Worm (Caenorhabditis elegans) whole organism, young adult: ENCODE measurements around the gene W01B6.3.

ENCODE experiments used
- T26A5.8 ChIP-seq: sonication (generic microtip); optimal IDR thresholded peaks from 2 replicates; lab custom pipeline; 2016; ENCODE audit warnings: missing genetic modification characterization, missing compliant biosample characterization
- akir-1 ChIP-seq: fragments of 200-800 bp; sonication (Bioruptor generic); optimal IDR thresholded peaks from 2 replicates; lab custom pipeline; 2018; ENCODE audit warnings: mild to moderate bottlenecking, missing genetic modification characterization, moderate library complexity, missing compliant biosample characterization
- aptf-3 ChIP-seq: fragments of 200-800 bp; sonication (Bioruptor generic); IDR thresholded peaks from 2 replicates; pipeline ENCODE4 v1.3.6; 2022; ENCODE audit warnings: missing genetic modification characterization, missing compliant biosample characterization
- die-1 ChIP-seq: sonication (generic microtip); optimal IDR thresholded peaks from 2 replicates; lab custom pipeline; 2016; ENCODE audit warnings: missing genotype, mild to moderate bottlenecking, missing genetic modification characterization, missing compliant biosample characterization
- hrde-1 ChIP-seq: sonication (generic microtip); optimal IDR thresholded peaks from 2 replicates; lab custom pipeline; 2016; ENCODE audit warnings: missing genetic modification characterization, mild to moderate bottlenecking, missing compliant biosample characterization, moderate library complexity, missing genotype, missing genetic modification reagents, borderline replicate concordance
- let-526 ChIP-seq: fragments of 200-800 bp; sonication (Bioruptor generic); IDR thresholded peaks from 2 replicates; pipeline ENCODE4 v1.3.6; 2022; ENCODE audit warnings: missing genetic modification reagents, missing genetic modification characterization, missing compliant biosample characterization
- lin-35 ChIP-seq, 3 experiments: fragments of 150-350 bp in 2 of 3; sonication (generic microtip) in 1 of 3; optimal IDR thresholded peaks; 2 replicates each; lab custom pipeline; 2014 to 2018; ENCODE audit warnings: missing biosample characterization in 3 of 3, missing genetic modification characterization in 3 of 3, missing genetic modification reagents in 3 of 3
- madf-8 ChIP-seq: fragments of 200-800 bp; sonication (Bioruptor generic); conservative IDR thresholded peaks from 2 replicates; pipeline ENCODE4 v1.3.6; 2022; ENCODE audit warnings: missing genetic modification reagents, missing genetic modification characterization, missing compliant biosample characterization
- mxl-1 ChIP-seq: sonication (generic microtip); optimal IDR thresholded peaks from 2 replicates; lab custom pipeline; 2016; ENCODE audit warnings: missing genetic modification characterization, missing compliant biosample characterization
- pha-4 ChIP-seq: fragments of 150-350 bp; sonication (generic microtip); optimal IDR thresholded peaks from 2 replicates; lab custom pipeline; 2014; ENCODE audit warnings: missing biosample characterization, missing genetic modification reagents, missing genetic modification characterization
- sdz-38 ChIP-seq: sonication (generic microtip); optimal IDR thresholded peaks from 2 replicates; lab custom pipeline; 2016; ENCODE audit warnings: missing genotype, missing genetic modification characterization, missing compliant biosample characterization
- snpc-3.4 ChIP-seq: sonication (generic microtip); optimal IDR thresholded peaks from 2 replicates; lab custom pipeline; 2017; ENCODE audit warnings: missing genetic modification characterization, mild to moderate bottlenecking, missing compliant biosample characterization, antibody characterized with exemption, moderate library complexity, missing genotype, missing genetic modification reagents
- ztf-22 ChIP-seq: fragments of 200-800 bp; sonication (Bioruptor generic); optimal IDR thresholded peaks from 2 replicates; lab custom pipeline; 2018; ENCODE audit warnings: mild to moderate bottlenecking, missing genetic modification characterization, moderate library complexity, missing compliant biosample characterization
- ztf-26 ChIP-seq: sonication (generic microtip); optimal IDR thresholded peaks from 2 replicates; lab custom pipeline; 2017; ENCODE audit warnings: missing genetic modification characterization, missing compliant biosample characterization

ce11 chrIV:10048268-10048667 is 24.2 kb downstream of the W01B6.3 start:
- no peak for TF ChIP-seq T26A5.8 (tag; lab: Kevin White, UChicago)
- no peak for TF ChIP-seq ztf-22 (GFP tag; lab: Kevin White, UChicago)
- TF ChIP-seq aptf-3 (GFP tag; lab: Robert Waterston, UW) = no peak
- no peak for TF ChIP-seq lin-35 (GFP tag; optimal IDR thresholded peaks at IDR 0.05; lab: Kevin White, UChicago)
- TF ChIP-seq ztf-26 (tag; lab: Kevin White, UChicago) = no peak
- TF ChIP-seq sdz-38 (tag; lab: Kevin White, UChicago) = no peak
- no peak for TF ChIP-seq madf-8 (GFP tag; lab: Robert Waterston, UW)
- no peak for TF ChIP-seq akir-1
- no peak for TF ChIP-seq pha-4 (tag; lab: Kevin White, UChicago)
- no peak for TF ChIP-seq snpc-3.4 (tag; lab: Kevin White, UChicago)
- no peak for TF ChIP-seq hrde-1 (tag; lab: Kevin White, UChicago)
- TF ChIP-seq mxl-1 (tag; lab: Kevin White, UChicago) = no peak
- TF ChIP-seq let-526 = no peak
- no peak for TF ChIP-seq die-1 (tag; lab: Kevin White, UChicago)
